Worm (Caenorhabditis elegans): Measurements from ENCODE around the gene smvt-1.

DNA sequence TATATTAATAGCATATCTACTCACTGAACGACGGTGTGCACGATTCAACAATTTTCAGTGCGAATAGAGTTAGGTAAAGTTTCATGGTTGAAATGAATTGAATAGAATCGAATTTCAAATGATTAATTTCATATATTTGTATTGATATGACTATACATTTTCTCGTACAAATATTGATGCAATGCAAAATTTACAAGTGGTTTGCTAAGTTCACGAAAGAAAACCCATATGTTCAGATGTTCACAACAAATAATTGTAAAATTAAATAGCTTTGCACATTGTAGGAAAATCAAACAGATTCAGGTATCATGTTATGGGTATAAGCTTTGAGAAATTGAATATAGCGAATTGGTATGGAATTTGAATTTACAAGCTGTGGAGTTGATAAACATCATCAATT, 36.9 kb upstream of the smvt-1 start, which contains the start of gene H01M10.2:
- TF ChIP-seq hlh-30 (tag; optimal IDR thresholded peaks at IDR 0.05; ENCODE audit: insufficient read depth), result no peak
- TF ChIP-seq sdc-2 (tag; optimal IDR thresholded peaks at IDR 0.05), result no peak
- TF ChIP-seq unc-55 (GFP tag; optimal IDR thresholded peaks at IDR 0.05), result no peak
- TF ChIP-seq ceh-14 (tag; optimal IDR thresholded peaks at IDR 0.05), result no peak
- TF ChIP-seq pha-4 (tag; optimal IDR thresholded peaks at IDR 0.05), result no peak
- TF ChIP-seq pax-1 (tag; optimal IDR thresholded peaks at IDR 0.05), result no peak
- no peak for TF ChIP-seq pha-2 (tag; optimal IDR thresholded peaks at IDR 0.05)
- no peak for TF ChIP-seq ama-1 (optimal IDR thresholded peaks at IDR 0.05)
- no peak for TF ChIP-seq unc-86 (tag; optimal IDR thresholded peaks at IDR 0.05)
- no peak for TF ChIP-seq sox-4 (tag; optimal IDR thresholded peaks at IDR 0.05)
- no peak for TF ChIP-seq dve-1 (tag; optimal IDR thresholded peaks at IDR 0.05)
- no peak for TF ChIP-seq ceh-31 (tag; optimal IDR thresholded peaks at IDR 0.05)
- TF ChIP-seq hlh-15 (tag; optimal IDR thresholded peaks at IDR 0.05), result no peak
- TF ChIP-seq dmd-4 (tag; optimal IDR thresholded peaks at IDR 0.05; ENCODE audit: borderline replicate concordance), result no peak
